Fruit fly (Drosophila melanogaster) whole organism, embryonic: ENCODE measurements around the gene CG43630.

Experiments used
- Atf-2 ChIP-seq: fragments of 200-800 bp; sonication (Bioruptor generic); optimal IDR thresholded peaks from 2 replicates; lab custom pipeline; 2016; ENCODE audit warnings: missing biosample characterization, missing genetic modification characterization
- CG10274 ChIP-seq: fragments of 200-800 bp; sonication (Bioruptor generic); optimal IDR thresholded peaks from 3 replicates; lab custom pipeline; 2017; ENCODE audit warnings: missing biosample characterization, mild to moderate bottlenecking, missing genetic modification characterization
- CG12155 ChIP-seq: fragments of 200-800 bp; sonication (Bioruptor generic); optimal IDR thresholded peaks from 3 replicates; lab custom pipeline; 2016; ENCODE audit warnings: missing biosample characterization, missing genetic modification characterization
- CG1233 ChIP-seq: fragments of 200-800 bp; sonication (Bioruptor generic); optimal IDR thresholded peaks from 4 replicates; lab custom pipeline; 2018; ENCODE audit warnings: missing biosample characterization, mild to moderate bottlenecking, missing genetic modification characterization
- CG13775 ChIP-seq: fragments of 200-800 bp; sonication (Bioruptor generic); optimal IDR thresholded peaks from 3 replicates; lab custom pipeline; 2017; ENCODE audit warnings: missing biosample characterization, mild to moderate bottlenecking, missing genetic modification characterization
- CG15479 ChIP-seq: fragments of 200-800 bp; sonication (Bioruptor generic); optimal IDR thresholded peaks from 3 replicates; lab custom pipeline; 2019; ENCODE audit warnings: missing biosample characterization, mild to moderate bottlenecking, missing genetic modification characterization, moderate library complexity
- CG15601 ChIP-seq: fragments of 200-800 bp; sonication (Bioruptor generic); optimal IDR thresholded peaks from 3 replicates; lab custom pipeline; 2019; ENCODE audit warnings: missing biosample characterization, mild to moderate bottlenecking, missing genetic modification characterization, moderate library complexity
- CG1647 ChIP-seq: fragments of 200-800 bp; sonication (Bioruptor generic); optimal IDR thresholded peaks from 3 replicates; lab custom pipeline; 2016; ENCODE audit warnings: missing biosample characterization, missing genetic modification characterization
- CG17829 ChIP-seq: fragments of 200-800 bp; optimal IDR thresholded peaks from 2 replicates; lab custom pipeline; 2019; ENCODE audit warnings: missing biosample characterization, mild to moderate bottlenecking, missing genetic modification characterization, moderate library complexity
- CG2199 ChIP-seq: fragments of 200-800 bp; sonication (Bioruptor generic); IDR thresholded peaks from 3 replicates; pipeline ENCODE4 v1.3.6; 2022; ENCODE audit warnings: missing biosample characterization, missing genetic modification characterization
- CG30020 ChIP-seq: fragments of 200-800 bp; optimal IDR thresholded peaks from 2 replicates; lab custom pipeline; 2019; ENCODE audit warnings: missing biosample characterization, mild to moderate bottlenecking, missing genetic modification characterization, moderate library complexity
- CG32767 ChIP-seq: fragments of 200-800 bp; sonication (Bioruptor generic); IDR thresholded peaks from 2 replicates; pipeline ENCODE4 v1.3.6; 2022; ENCODE audit warnings: missing biosample characterization, missing genetic modification characterization
- CG34422 ChIP-seq: fragments of 200-800 bp; sonication (Bioruptor generic); IDR thresholded peaks from 3 replicates; pipeline ENCODE4 v1.3.6; 2022; ENCODE audit warnings: missing biosample characterization, missing genetic modification characterization
- CG42726 ChIP-seq: fragments of 200-800 bp; sonication (Bioruptor generic); IDR thresholded peaks from 2 replicates; pipeline ENCODE4 v1.3.6; 2022; ENCODE audit warnings: missing biosample characterization, missing genetic modification characterization; ENCODE audit not compliant: partially characterized antibody
- CG4404 ChIP-seq: fragments of 200-800 bp; sonication (Bioruptor generic); IDR thresholded peaks from 2 replicates; pipeline ENCODE4 v1.3.6; 2022; ENCODE audit warnings: missing biosample characterization, missing genetic modification characterization
- CG4820 ChIP-seq: fragments of 200-800 bp; sonication (Bioruptor generic); optimal IDR thresholded peaks from 3 replicates; lab custom pipeline; 2016; ENCODE audit warnings: missing biosample characterization, missing genetic modification characterization
- CG5180 ChIP-seq: fragments of 200-800 bp; sonication (Bioruptor generic); optimal IDR thresholded peaks from 3 replicates; lab custom pipeline; 2017; ENCODE audit warnings: missing biosample characterization, missing genetic modification characterization, mild to moderate bottlenecking, moderate library complexity, missing genetic modification reagents
- CG6175 ChIP-seq: fragments of 200-800 bp; sonication (Bioruptor generic); IDR thresholded peaks from 3 replicates; pipeline ENCODE4 v1.3.6; 2022; ENCODE audit warnings: missing biosample characterization, missing genetic modification characterization
- CG6689 ChIP-seq: fragments of 200-800 bp; sonication (Bioruptor generic); IDR thresholded peaks from 2 replicates; pipeline ENCODE4 v1.3.6; 2022; ENCODE audit warnings: missing biosample characterization, missing genetic modification characterization
- CG7963 ChIP-seq: fragments of 200-800 bp; sonication (Bioruptor generic); IDR thresholded peaks from 3 replicates; pipeline ENCODE4 v1.3.6; 2022; ENCODE audit warnings: missing biosample characterization, missing genetic modification characterization; ENCODE audit not compliant: partially characterized antibody
- CG8290 ChIP-seq, 3 experiments: fragments of 200-800 bp; sonication (Bioruptor generic); optimal IDR thresholded peaks; 2 replicates each; lab custom pipeline; 2016 to 2019; ENCODE audit warnings: missing biosample characterization in 3 of 3, missing genetic modification characterization in 3 of 3, mild to moderate bottlenecking in 2 of 3, moderate library complexity in 1 of 3
- CG8388 ChIP-seq: fragments of 200-800 bp; sonication (Bioruptor generic); optimal IDR thresholded peaks from 2 replicates; lab custom pipeline; 2019; ENCODE audit warnings: missing biosample characterization, mild to moderate bottlenecking, missing genetic modification characterization, moderate library complexity
- CG9437 ChIP-seq: fragments of 200-800 bp; sonication (Bioruptor generic); optimal IDR thresholded peaks from 2 replicates; lab custom pipeline; 2018; ENCODE audit warnings: missing biosample characterization, mild to moderate bottlenecking, missing genetic modification characterization
- CG9797 ChIP-seq: fragments of 200-800 bp; sonication (Bioruptor generic); optimal IDR thresholded peaks from 3 replicates; lab custom pipeline; 2018; ENCODE audit warnings: missing biosample characterization, mild to moderate bottlenecking, missing genetic modification characterization
- CG9817 ChIP-seq: fragments of 200-800 bp; sonication (Bioruptor generic); optimal IDR thresholded peaks from 2 replicates; lab custom pipeline; 2018; ENCODE audit warnings: missing biosample characterization, mild to moderate bottlenecking, missing genetic modification characterization, moderate library complexity
- Dad ChIP-seq: fragments of 200-800 bp; sonication (Bioruptor generic); optimal IDR thresholded peaks from 3 replicates; lab custom pipeline; 2016; ENCODE audit warnings: missing biosample characterization, missing genetic modification characterization
- Ets65A ChIP-seq: fragments of 200-800 bp; sonication (Bioruptor generic); peaks from one replicate; lab custom pipeline; 2016; ENCODE audit warnings: missing biosample characterization, missing genetic modification characterization
- Hmr ChIP-seq: fragments of 200-800 bp; sonication (Bioruptor generic); optimal IDR thresholded peaks from 3 replicates; lab custom pipeline; 2017; ENCODE audit warnings: mild to moderate bottlenecking, missing biosample characterization, missing genetic modification reagents, missing genetic modification characterization
- Mes4 ChIP-seq: fragments of 200-800 bp; sonication (Bioruptor generic); optimal IDR thresholded peaks from 2 replicates; lab custom pipeline; 2016; ENCODE audit warnings: missing biosample characterization, missing genetic modification characterization
- NC2β ChIP-seq: fragments of 200-800 bp; sonication (Bioruptor generic); optimal IDR thresholded peaks from 2 replicates; lab custom pipeline; 2016; ENCODE audit warnings: missing biosample characterization, missing genetic modification characterization
- Oli ChIP-seq: fragments of 200-800 bp; sonication (Bioruptor generic); optimal IDR thresholded peaks from 2 replicates; lab custom pipeline; 2018; ENCODE audit warnings: missing biosample characterization, mild to moderate bottlenecking, missing genetic modification characterization, moderate library complexity
- Opbp ChIP-seq: fragments of 200-800 bp; sonication (Bioruptor generic); IDR thresholded peaks from 3 replicates; pipeline ENCODE4 v1.3.6; 2022; ENCODE audit warnings: missing biosample characterization, missing genetic modification characterization; ENCODE audit not compliant: partially characterized antibody
- TFAM ChIP-seq: fragments of 200-800 bp; sonication (Bioruptor generic); optimal IDR thresholded peaks from 2 replicates; lab custom pipeline; 2017; ENCODE audit warnings: missing biosample characterization, missing genetic modification characterization, inconsistent platforms
- Xrp1 ChIP-seq: fragments of 200-800 bp; sonication (Bioruptor generic); IDR thresholded peaks from 2 replicates; pipeline ENCODE4 v1.3.6; 2022; ENCODE audit warnings: missing biosample characterization, missing genetic modification characterization
- ab ChIP-seq: fragments of 200-800 bp; sonication (Bioruptor generic); optimal IDR thresholded peaks from 2 replicates; lab custom pipeline; 2016; ENCODE audit warnings: missing biosample characterization, missing genetic modification characterization
- ac ChIP-seq: fragments of 200-800 bp; sonication (Bioruptor generic); optimal IDR thresholded peaks from 3 replicates; lab custom pipeline; 2017; ENCODE audit warnings: missing biosample characterization, mild to moderate bottlenecking, missing genetic modification characterization
- ash1 ChIP-seq: fragments of 200-800 bp; sonication (Bioruptor generic); optimal IDR thresholded peaks from 2 replicates; lab custom pipeline; 2018; ENCODE audit warnings: missing biosample characterization, mild to moderate bottlenecking, missing genetic modification characterization
- bcd ChIP-seq: fragments of 200-800 bp; sonication (Bioruptor generic); optimal IDR thresholded peaks from 2 replicates; lab custom pipeline; 2017; ENCODE audit warnings: missing biosample characterization, mild to moderate bottlenecking, missing genetic modification characterization
- chn ChIP-seq: fragments of 200-800 bp; sonication (Bioruptor generic); optimal IDR thresholded peaks from 2 replicates; lab custom pipeline; 2016; ENCODE audit warnings: missing biosample characterization, missing genetic modification characterization
- danr ChIP-seq: fragments of 200-800 bp; sonication (Bioruptor generic); IDR thresholded peaks from 2 replicates; pipeline ENCODE4 v1.3.6; 2022; ENCODE audit warnings: missing biosample characterization, missing genetic modification characterization
- gfzf ChIP-seq: fragments of 200-800 bp; sonication (Bioruptor generic); optimal IDR thresholded peaks from 2 replicates; lab custom pipeline; 2016; ENCODE audit warnings: missing biosample characterization, mild to moderate bottlenecking, missing genetic modification characterization, moderate library complexity
- grau ChIP-seq: fragments of 200-800 bp; optimal IDR thresholded peaks from 3 replicates; lab custom pipeline; 2019; ENCODE audit warnings: missing biosample characterization, mild to moderate bottlenecking, missing genetic modification characterization, moderate library complexity
- hb ChIP-seq: fragments of 200-800 bp; sonication (Bioruptor generic); IDR thresholded peaks from 3 replicates; pipeline ENCODE4 v1.3.6; 2022; ENCODE audit warnings: missing biosample characterization, missing genetic modification characterization; ENCODE audit not compliant: partially characterized antibody
- mam ChIP-seq: fragments of 200-800 bp; sonication (Bioruptor generic); optimal IDR thresholded peaks from 3 replicates; lab custom pipeline; 2016; ENCODE audit warnings: missing biosample characterization, missing genetic modification characterization
- pros ChIP-seq: fragments of 200-800 bp; sonication (Bioruptor generic); optimal IDR thresholded peaks from 3 replicates; lab custom pipeline; 2019; ENCODE audit warnings: missing biosample characterization, mild to moderate bottlenecking, missing genetic modification characterization, moderate library complexity
- scrt ChIP-seq: fragments of 200-800 bp; sonication (Bioruptor generic); optimal IDR thresholded peaks from 2 replicates; lab custom pipeline; 2018; ENCODE audit warnings: missing biosample characterization, mild to moderate bottlenecking, missing genetic modification characterization, moderate library complexity
- seq ChIP-seq: fragments of 200-800 bp; sonication (Bioruptor generic); IDR thresholded peaks from 2 replicates; pipeline ENCODE4 v1.3.6; 2022; ENCODE audit warnings: missing biosample characterization, missing genetic modification characterization
- slou ChIP-seq: fragments of 200-800 bp; sonication (Bioruptor generic); optimal IDR thresholded peaks from 3 replicates; lab custom pipeline; 2016; ENCODE audit warnings: missing biosample characterization, missing genetic modification characterization
- tup ChIP-seq: fragments of 200-800 bp; sonication (Bioruptor generic); optimal IDR thresholded peaks from 2 replicates; lab custom pipeline; 2016; ENCODE audit warnings: missing biosample characterization, mild to moderate bottlenecking, missing genetic modification characterization, moderate library complexity
- wdn ChIP-seq: fragments of 200-800 bp; sonication (Bioruptor generic); IDR thresholded peaks from 2 replicates; pipeline ENCODE4 v1.3.6; 2022; ENCODE audit warnings: missing biosample characterization, missing genetic modification characterization
- zfh1 ChIP-seq: fragments of 200-800 bp; sonication (Bioruptor generic); IDR thresholded peaks from 3 replicates; pipeline ENCODE4 v1.3.6; 2022; ENCODE audit warnings: missing biosample characterization, missing genetic modification characterization

Gene CG43630

dm6 chr3R:12627691-12628148, 48.3 kb downstream of the CG43630 start, which contains the start of the genes Vha55 and Snx3 (continued):
- TF ChIP-seq Hmr, result peak; percentile 94
- peak; percentile 73 for TF ChIP-seq bcd (GFP tag; lab: Kevin White, UChicago)
- TF ChIP-seq CG2199 (GFP tag; lab: Robert Waterston, UW), result no peak
- peak; percentile 88 for TF ChIP-seq CG12155 (GFP tag; lab: Kevin White, UChicago)
- no peak for TF ChIP-seq Opbp (GFP tag; lab: Robert Waterston, UW)
- TF ChIP-seq CG1233 (GFP tag; lab: Kevin White, UChicago), result peak; percentile 32
- TF ChIP-seq slou (GFP tag; lab: Kevin White, UChicago), result peak; percentile 64
- TF ChIP-seq zfh1 (GFP tag; lab: Robert Waterston, UW), result no peak
- no peak for TF ChIP-seq seq (GFP tag; lab: Robert Waterston, UW)
- peak; percentile 68 for TF ChIP-seq CG4820 (GFP tag; lab: Kevin White, UChicago)
- peak; percentile 89 for TF ChIP-seq Dad
- peak; percentile 71 for TF ChIP-seq CG9817 (tag; lab: Kevin White, UChicago)
- peak; percentile 80 for TF ChIP-seq CG15601 (tag; lab: Kevin White, UChicago)
- no peak for TF ChIP-seq CG6175 (GFP tag; lab: Robert Waterston, UW)
- TF ChIP-seq CG34422 (GFP tag; lab: Robert Waterston, UW), result no peak
- TF ChIP-seq pros, result no peak
- TF ChIP-seq CG8388 (GFP tag; lab: Kevin White, UChicago), result no peak
- TF ChIP-seq CG30020 (tag; lab: Kevin White, UChicago), result peak; percentile 27
- TF ChIP-seq hb (GFP tag; lab: Robert Waterston, UW), result no peak
- peak; percentile 86 for TF ChIP-seq NC2β (GFP tag; lab: Kevin White, UChicago)
- peak; percentile 95 for TF ChIP-seq CG9797 (GFP tag; lab: Kevin White, UChicago)
- peak; percentile 33 for TF ChIP-seq tup (GFP tag; lab: Kevin White, UChicago)
- TF ChIP-seq gfzf (GFP tag; lab: Kevin White, UChicago), result peak; percentile 98
- no peak for TF ChIP-seq CG6689 (GFP tag; lab: Robert Waterston, UW)
- peak; percentile 21 for TF ChIP-seq ab
- TF ChIP-seq CG4404 (GFP tag; lab: Robert Waterston, UW), result no peak
- peak; percentile 82 for TF ChIP-seq ash1
- TF ChIP-seq CG10274, result no peak
- peak; percentile 94 for TF ChIP-seq mam
- TF ChIP-seq CG17829 (tag; lab: Kevin White, UChicago), result peak; percentile 82
- no peak for TF ChIP-seq scrt
- TF ChIP-seq wdn (GFP tag; lab: Robert Waterston, UW), result no peak
- TF ChIP-seq grau (tag; lab: Kevin White, UChicago), result peak; percentile 56
- peak; percentile 55 for TF ChIP-seq Atf-2 (GFP tag; lab: Kevin White, UChicago)
- TF ChIP-seq CG13775 (GFP tag; lab: Kevin White, UChicago), result peak; percentile 35
- no peak for TF ChIP-seq CG5180
- no peak for TF ChIP-seq CG42726
- TF ChIP-seq Xrp1, result no peak
- TF ChIP-seq CG1647 (GFP tag; lab: Kevin White, UChicago), result peak; percentile 90
- TF ChIP-seq CG7963, result no peak
- peak; percentile 100 for TF ChIP-seq Ets65A (GFP tag; lab: Kevin White, UChicago)
- TF ChIP-seq CG15479 (GFP tag; lab: Kevin White, UChicago), result no peak
- TF ChIP-seq danr (GFP tag; lab: Robert Waterston, UW), result no peak
- TF ChIP-seq Mes4 (GFP tag; lab: Kevin White, UChicago), result peak; percentile 32
- TF ChIP-seq CG8290 (GFP tag; optimal IDR thresholded peaks at IDR 0.05; lab: Kevin White, UChicago), result peak; percentile 100
- peak; percentile 83 to 99 for TF ChIP-seq CG8290 (tag; optimal IDR thresholded peaks at IDR 0.05; lab: Kevin White, UChicago)
- TF ChIP-seq chn (GFP tag; lab: Kevin White, UChicago), result peak; percentile 72
- no peak for TF ChIP-seq CG32767 (GFP tag; lab: Robert Waterston, UW)
- no peak for TF ChIP-seq CG9437 (GFP tag; lab: Kevin White, UChicago)
- TF ChIP-seq ac (GFP tag; lab: Kevin White, UChicago), result no peak
- TF ChIP-seq Oli (tag; lab: Kevin White, UChicago), result no peak
- no peak for TF ChIP-seq TFAM
